Fruit fly (Drosophila melanogaster): ENCODE measurements around the gene CG5697.

Gene CG5697

dm6 chr3R:21015636-21016035 is at the start of gene CG5697:
TSS of gene CG5697 (plus strand) at chr3R:21015949.
- TF ChIP-seq CG8478 (optimal IDR thresholded peaks at IDR 0.05) (no peak), CTCF (optimal IDR thresholded peaks at IDR 0.05) (no peak)

- TF ChIP-seq CG8478 (optimal IDR thresholded peaks at IDR 0.05) = no peak
- no peak for TF ChIP-seq CTCF (optimal IDR thresholded peaks at IDR 0.05)
Measured at dm6 chr3R:20976649-20977048, 39.1 kb upstream of the CG5697 start.

dm6 chr3R:20977846-20978295 is 37.9 kb upstream of the CG5697 start, which contains the start of gene Calx:
TSS of gene Calx (plus strand) at chr3R:20978183.
- no peak for TF ChIP-seq CG8478 (optimal IDR thresholded peaks at IDR 0.05)
- no peak for TF ChIP-seq CTCF (optimal IDR thresholded peaks at IDR 0.05)

- TF ChIP-seq CTCF (optimal IDR thresholded peaks at IDR 0.05) (peak; percentile 80 to 82), CG8478 (optimal IDR thresholded peaks at IDR 0.05) (no peak)
Measured at dm6 chr3R:20984087-20984486, 31.7 kb upstream of the CG5697 start.

dm6 chr3R:20984902-20985301 is 30.8 kb upstream of the CG5697 start:
- TF ChIP-seq CG8478 (optimal IDR thresholded peaks at IDR 0.05) (no peak), CTCF (optimal IDR thresholded peaks at IDR 0.05) (no peak)

- TF ChIP-seq CG8478 (optimal IDR thresholded peaks at IDR 0.05) (no peak), CTCF (optimal IDR thresholded peaks at IDR 0.05) (no peak)
Measured at dm6 chr3R:20985592-20985991, 30.2 kb upstream of the CG5697 start.

- TF ChIP-seq CTCF (optimal IDR thresholded peaks at IDR 0.05) = no peak
- TF ChIP-seq CG8478 (optimal IDR thresholded peaks at IDR 0.05) = no peak
Measured at dm6 chr3R:20987836-20988235, 27.9 kb upstream of the CG5697 start, which contains the start of gene CG43446. TSS of gene CG43446 (minus strand) at chr3R:20987936.

dm6 chr3R:20988560-20988959 is 27.2 kb upstream of the CG5697 start:
- TF ChIP-seq CG8478 (optimal IDR thresholded peaks at IDR 0.05) (no peak), CTCF (optimal IDR thresholded peaks at IDR 0.05) (no peak)

- TF ChIP-seq CTCF (optimal IDR thresholded peaks at IDR 0.05) (no peak), CG8478 (optimal IDR thresholded peaks at IDR 0.05) (no peak)
Measured at dm6 chr3R:20989046-20989445, 26.7 kb upstream of the CG5697 start.

- TF ChIP-seq CG8478 (optimal IDR thresholded peaks at IDR 0.05) = no peak
- no peak for TF ChIP-seq CTCF (optimal IDR thresholded peaks at IDR 0.05)
Measured at dm6 chr3R:20989657-20990056, 26.1 kb upstream of the CG5697 start.

dm6 chr3R:20990409-20990808 is 25.3 kb upstream of the CG5697 start:
- TF ChIP-seq CG8478 (optimal IDR thresholded peaks at IDR 0.05) (no peak), CTCF (optimal IDR thresholded peaks at IDR 0.05) (no peak)

dm6 chr3R:20998319-20998718 is 17.4 kb upstream of the CG5697 start:
- TF ChIP-seq CTCF (optimal IDR thresholded peaks at IDR 0.05) = no peak
- TF ChIP-seq CG8478 (optimal IDR thresholded peaks at IDR 0.05) = no peak

- TF ChIP-seq CTCF (optimal IDR thresholded peaks at IDR 0.05) (no peak), CG8478 (optimal IDR thresholded peaks at IDR 0.05) (no peak)
Measured at dm6 chr3R:21001123-21001522, 14.6 kb upstream of the CG5697 start.

- TF ChIP-seq CG8478 (optimal IDR thresholded peaks at IDR 0.05) (no peak), CTCF (optimal IDR thresholded peaks at IDR 0.05) (no peak)
Measured at dm6 chr3R:21006967-21007366, 8.8 kb upstream of the CG5697 start, which contains the start of gene Alp5. TSS of gene Alp5 (minus strand) at chr3R:21006990.

- no peak for TF ChIP-seq CTCF (optimal IDR thresholded peaks at IDR 0.05)
- no peak for TF ChIP-seq CG8478 (optimal IDR thresholded peaks at IDR 0.05)
Measured at dm6 chr3R:21013780-21014179, 2.0 kb upstream of the CG5697 start.

- peak; percentile 92 to 94 for TF ChIP-seq CTCF (optimal IDR thresholded peaks at IDR 0.05)
- no peak for TF ChIP-seq CG8478 (optimal IDR thresholded peaks at IDR 0.05)
Measured at dm6 chr3R:21017464-21018080, 1.8 kb downstream of the CG5697 start, which contains the start of gene Rlip. TSS of gene Rlip (plus strand) at chr3R:21017684.

- TF ChIP-seq CG8478 (optimal IDR thresholded peaks at IDR 0.05) = no peak
- no peak for TF ChIP-seq CTCF (optimal IDR thresholded peaks at IDR 0.05)
Measured at dm6 chr3R:21019073-21019472, 3.3 kb downstream of the CG5697 start.
